Worm (Caenorhabditis elegans): ENCODE measurements around the gene sri-25.

DNA sequence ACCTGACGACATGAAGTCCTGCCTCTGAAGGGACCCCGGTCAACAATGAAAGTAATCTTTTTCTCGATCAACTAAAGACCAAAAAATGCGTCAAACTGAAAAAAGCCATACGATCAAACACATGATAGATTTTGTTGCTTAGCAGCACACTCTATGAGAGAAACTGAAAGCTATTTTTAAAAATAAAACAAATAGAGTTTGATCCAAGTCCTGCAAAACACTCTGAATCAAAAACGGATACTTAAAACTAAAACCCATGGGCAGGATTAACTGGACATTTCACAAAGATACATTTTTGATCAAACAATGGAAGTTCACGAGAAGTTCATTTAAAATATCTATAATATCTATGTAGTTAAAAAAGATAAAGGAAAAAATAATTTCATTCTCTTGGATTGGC is 50.6 kb downstream of the sri-25 start, which contains the start of gene T10H4.13:
- no peak for TF ChIP-seq skn-1 (tag; optimal IDR thresholded peaks at IDR 0.05)
- TF ChIP-seq elt-3 (tag; optimal IDR thresholded peaks at IDR 0.05), result no peak
